Worm (Caenorhabditis elegans) whole organism, L4 larva: Measurements from ENCODE around the gene rabn-5.
A peak's percentile ranks its signal among the peaks of the same experiment; 100 is the strongest.

ENCODE experiments used
- F37D6.2 ChIP-seq: sonication (generic microtip); optimal IDR thresholded peaks from 2 replicates; lab custom pipeline; 2016; ENCODE audit warnings: mild to moderate bottlenecking, missing genetic modification characterization, missing compliant biosample characterization
- Y105C5A.15 ChIP-seq: fragments of 200-800 bp; sonication (Bioruptor generic); IDR thresholded peaks from 2 replicates; pipeline ENCODE4 v1.3.6; 2022; ENCODE audit warnings: missing genetic modification characterization, missing compliant biosample characterization
- Y48G9A.11 ChIP-seq: fragments of 200-800 bp; sonication (Bioruptor generic); IDR thresholded peaks from 2 replicates; pipeline ENCODE4 v1.3.6; 2022; ENCODE audit warnings: missing genetic modification reagents, missing genetic modification characterization, missing compliant biosample characterization
- ama-1 ChIP-seq: fragments of 150-350 bp; optimal IDR thresholded peaks from 2 replicates; lab custom pipeline; 2014; ENCODE audit warnings: inconsistent platforms, mixed read lengths
- ceh-32 ChIP-seq: sonication (generic microtip); optimal IDR thresholded peaks from 2 replicates; lab custom pipeline; 2016; ENCODE audit warnings: mild to moderate bottlenecking, missing genetic modification characterization, missing compliant biosample characterization; ENCODE audit not compliant: poor library complexity
- ces-1 ChIP-seq: fragments of 150-350 bp; sonication (generic microtip); optimal IDR thresholded peaks from 4 replicates; lab custom pipeline; 2014; ENCODE audit warnings: missing biosample characterization, missing genetic modification reagents, missing genetic modification characterization
- cey-2 ChIP-seq: sonication (generic microtip); optimal IDR thresholded peaks from 3 replicates; lab custom pipeline; 2017; ENCODE audit warnings: missing genetic modification characterization, mild to moderate bottlenecking, missing compliant biosample characterization, antibody characterized with exemption, borderline replicate concordance; ENCODE audit not compliant: insufficient read depth
- ctbp-1 ChIP-seq: fragments of 200-800 bp; sonication (Bioruptor generic); IDR thresholded peaks from 2 replicates; pipeline ENCODE4 v1.3.6; 2022; ENCODE audit warnings: missing genetic modification reagents, missing genetic modification characterization, missing compliant biosample characterization
- daf-12 ChIP-seq: fragments of 150-350 bp; optimal IDR thresholded peaks from 2 replicates; lab custom pipeline; 2014; ENCODE audit warnings: missing biosample characterization, missing genetic modification reagents, missing genetic modification characterization
- daf-8 ChIP-seq: fragments of 200-800 bp; sonication (Bioruptor generic); IDR thresholded peaks from 2 replicates; pipeline ENCODE4 v1.3.6; 2022; ENCODE audit warnings: missing genetic modification characterization, missing compliant biosample characterization
- dmd-8 ChIP-seq: fragments of 200-800 bp; sonication (Bioruptor generic); IDR thresholded peaks from 2 replicates; pipeline ENCODE4 v1.3.6; 2022; ENCODE audit warnings: missing genetic modification characterization, missing compliant biosample characterization
- duxl-1 ChIP-seq: sonication (generic microtip); optimal IDR thresholded peaks from 2 replicates; lab custom pipeline; 2016; ENCODE audit warnings: mild to moderate bottlenecking, missing genetic modification characterization, moderate library complexity, missing compliant biosample characterization; ENCODE audit not compliant: poor library complexity
- egl-27 ChIP-seq: sonication (generic microtip); optimal IDR thresholded peaks from 3 replicates; lab custom pipeline; 2017; ENCODE audit warnings: missing biosample characterization, missing genetic modification reagents, missing genetic modification characterization
- egl-43 ChIP-seq: fragments of 200-800 bp; sonication (Bioruptor generic); IDR thresholded peaks from 2 replicates; pipeline ENCODE4 v1.3.6; 2022; ENCODE audit warnings: missing genetic modification reagents, missing genetic modification characterization, missing compliant biosample characterization
- fos-1 ChIP-seq: fragments of 150-350 bp; optimal IDR thresholded peaks from 2 replicates; lab custom pipeline; 2014; ENCODE audit warnings: missing biosample characterization, missing genetic modification characterization
- gei-8 ChIP-seq: fragments of 200-800 bp; sonication (Bioruptor generic); optimal IDR thresholded peaks from 2 replicates; lab custom pipeline; 2018; ENCODE audit warnings: mild to moderate bottlenecking, missing genetic modification characterization, missing compliant biosample characterization
- jun-1 ChIP-seq: fragments of 150-350 bp; optimal IDR thresholded peaks from 2 replicates; lab custom pipeline; 2014; ENCODE audit warnings: missing biosample characterization, missing genetic modification reagents, missing genetic modification characterization
- lim-7 ChIP-seq: fragments of 200-800 bp; sonication (Bioruptor generic); IDR thresholded peaks from 2 replicates; pipeline ENCODE4 v1.3.6; 2022; ENCODE audit warnings: missing genetic modification characterization, missing compliant biosample characterization
- lir-3 ChIP-seq: sonication (generic microtip); optimal IDR thresholded peaks from 2 replicates; lab custom pipeline; 2016; ENCODE audit warnings: mild to moderate bottlenecking, missing genetic modification characterization, missing compliant biosample characterization
- lsy-2 ChIP-seq, 2 experiments: fragments of 150-350 bp in 1 of 2; sonication (generic microtip) in 1 of 2; optimal IDR thresholded peaks; 2 replicates each; lab custom pipeline; 2014 to 2017; ENCODE audit warnings: missing biosample characterization in 2 of 2, missing genetic modification characterization in 2 of 2
- madf-5 ChIP-seq, 2 experiments: fragments of 200-800 bp; sonication (Bioruptor generic); IDR thresholded peaks; 2 replicates each; pipeline ENCODE4 v1.3.6; 2022; ENCODE audit warnings: missing compliant biosample characterization in 2 of 2, missing genetic modification characterization in 2 of 2
- mdl-1 ChIP-seq, 2 experiments: fragments of 150-350 bp in 1 of 2; sonication (generic microtip) in 1 of 2; optimal IDR thresholded peaks; 2 replicates each; lab custom pipeline; 2014 to 2017; ENCODE audit warnings: missing biosample characterization in 2 of 2, missing genetic modification characterization in 2 of 2
- mdt-29 ChIP-seq: fragments of 200-800 bp; sonication (Bioruptor generic); IDR thresholded peaks from 2 replicates; pipeline ENCODE4 v1.3.6; 2022; ENCODE audit warnings: missing genetic modification reagents, missing genetic modification characterization, missing compliant biosample characterization
- mxl-2 ChIP-seq: fragments of 200-800 bp; sonication (Bioruptor generic); conservative IDR thresholded peaks from 2 replicates; pipeline ENCODE4 v1.3.6; 2022; ENCODE audit warnings: missing genetic modification reagents, missing genetic modification characterization, missing compliant biosample characterization
- mxl-3 ChIP-seq: fragments of 200-800 bp; sonication (Bioruptor generic); optimal IDR thresholded peaks from 2 replicates; lab custom pipeline; 2018; ENCODE audit warnings: mild to moderate bottlenecking, missing genetic modification characterization, missing compliant biosample characterization
- nhr-10 ChIP-seq: fragments of 150-350 bp; optimal IDR thresholded peaks from 2 replicates; lab custom pipeline; 2014; ENCODE audit warnings: missing biosample characterization, missing genetic modification characterization
- nhr-11 ChIP-seq: fragments of 150-350 bp; optimal IDR thresholded peaks from 2 replicates; lab custom pipeline; 2014; ENCODE audit warnings: missing biosample characterization, missing genetic modification characterization
- nhr-111 ChIP-seq: fragments of 200-800 bp; sonication (Bioruptor generic); optimal IDR thresholded peaks from 2 replicates; lab custom pipeline; 2018; ENCODE audit warnings: mild to moderate bottlenecking, missing genetic modification characterization, missing compliant biosample characterization
- nhr-41 ChIP-seq: fragments of 200-800 bp; sonication (Bioruptor generic); IDR thresholded peaks from 2 replicates; pipeline ENCODE4 v1.3.6; 2022; ENCODE audit warnings: missing genetic modification reagents, missing genetic modification characterization, missing compliant biosample characterization
- nhr-42 ChIP-seq: fragments of 200-800 bp; sonication (Bioruptor generic); IDR thresholded peaks from 2 replicates; pipeline ENCODE4 v1.3.6; 2022; ENCODE audit warnings: missing genetic modification characterization, missing compliant biosample characterization
- php-3 ChIP-seq: fragments of 200-800 bp; sonication (Bioruptor generic); IDR thresholded peaks from 2 replicates; pipeline ENCODE4 v1.3.6; 2022; ENCODE audit warnings: missing genetic modification reagents, missing genetic modification characterization, missing compliant biosample characterization
- rbr-2 ChIP-seq: sonication (generic microtip); optimal IDR thresholded peaks from 2 replicates; lab custom pipeline; 2016; ENCODE audit warnings: missing genotype, missing genetic modification characterization, missing compliant biosample characterization
- set-16 ChIP-seq: fragments of 200-800 bp; sonication (Bioruptor generic); IDR thresholded peaks from 2 replicates; pipeline ENCODE4 v1.3.6; 2022; ENCODE audit warnings: missing genetic modification reagents, missing genetic modification characterization, missing compliant biosample characterization
- snpc-1.2 ChIP-seq: fragments of 200-800 bp; sonication (Bioruptor generic); IDR thresholded peaks from 2 replicates; pipeline ENCODE4 v1.3.6; 2022; ENCODE audit warnings: missing genetic modification reagents, missing genetic modification characterization, missing compliant biosample characterization
- snpc-4 ChIP-seq: fragments of 150-350 bp; optimal IDR thresholded peaks from 2 replicates; lab custom pipeline; 2014; ENCODE audit warnings: missing biosample characterization, missing genetic modification characterization
- spr-1 ChIP-seq: sonication (generic microtip); optimal IDR thresholded peaks from 2 replicates; lab custom pipeline; 2016; ENCODE audit warnings: mild to moderate bottlenecking, missing genetic modification characterization, missing compliant biosample characterization
- spr-3 ChIP-seq: fragments of 200-800 bp; sonication (Bioruptor generic); optimal IDR thresholded peaks from 2 replicates; lab custom pipeline; 2018; ENCODE audit warnings: mild to moderate bottlenecking, missing genetic modification characterization, missing compliant biosample characterization
- tra-1 ChIP-seq: fragments of 200-800 bp; sonication (Bioruptor generic); IDR thresholded peaks from 2 replicates; pipeline ENCODE4 v1.3.6; 2022; ENCODE audit warnings: missing genetic modification reagents, missing genetic modification characterization, missing compliant biosample characterization
- unc-130 ChIP-seq: sonication (generic microtip); optimal IDR thresholded peaks from 2 replicates; lab custom pipeline; 2016; ENCODE audit warnings: missing genetic modification reagents, missing genetic modification characterization, missing compliant biosample characterization
- zfp-3 ChIP-seq: fragments of 200-800 bp; sonication (Bioruptor generic); conservative IDR thresholded peaks from 2 replicates; pipeline ENCODE4 v1.3.6; 2022; ENCODE audit warnings: missing genetic modification reagents, missing genetic modification characterization, missing compliant biosample characterization
- ztf-11 ChIP-seq: fragments of 150-350 bp; optimal IDR thresholded peaks from 2 replicates; lab custom pipeline; 2014; ENCODE audit warnings: missing biosample characterization, missing genetic modification characterization

The rabn-5 gene

DNA sequence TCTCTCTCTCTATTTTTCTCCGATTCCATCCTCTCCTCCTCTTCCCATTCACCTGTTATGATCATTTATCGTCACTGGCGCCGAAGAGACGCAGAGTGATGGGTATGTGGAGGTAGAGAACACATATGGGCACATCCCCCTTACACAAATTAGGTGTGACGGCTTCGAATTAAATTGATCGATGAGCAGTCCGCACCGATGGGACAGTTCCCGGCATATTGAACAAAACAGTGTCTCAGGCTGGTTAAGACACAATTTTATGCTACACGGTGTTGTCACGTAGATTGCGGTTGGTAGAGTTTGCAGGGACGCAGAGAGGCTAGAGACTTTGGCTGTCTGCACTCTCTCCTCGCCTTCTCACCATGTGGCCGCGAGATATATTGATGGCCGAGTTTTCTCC lies 49.6 kb upstream of the rabn-5 start, which contains the start of gene R12B2.7 (continued):
- TF ChIP-seq spr-3 (GFP tag; lab: Kevin White, UChicago) (no peak), F37D6.2 (tag; lab: Kevin White, UChicago) (no peak), mxl-3 (GFP tag; lab: Kevin White, UChicago) (peak; percentile 30), egl-27 (tag; lab: Kevin White, UChicago) (no peak), nhr-41 (GFP tag; lab: Robert Waterston, UW) (no peak), set-16 (GFP tag; lab: Robert Waterston, UW) (no peak), nhr-11 (tag; lab: Kevin White, UChicago) (no peak), lir-3 (tag; lab: Kevin White, UChicago) (no peak), ceh-32 (tag; lab: Kevin White, UChicago) (no peak), rbr-2 (tag; lab: Kevin White, UChicago) (no peak), nhr-111 (GFP tag; lab: Kevin White, UChicago) (no peak), php-3 (GFP tag; lab: Robert Waterston, UW) (no peak), fos-1 (tag; lab: Kevin White, UChicago) (no peak), snpc-1.2 (GFP tag; lab: Robert Waterston, UW) (no peak), nhr-10 (tag; lab: Kevin White, UChicago) (no peak), spr-1 (tag; lab: Kevin White, UChicago) (no peak)

DNA sequence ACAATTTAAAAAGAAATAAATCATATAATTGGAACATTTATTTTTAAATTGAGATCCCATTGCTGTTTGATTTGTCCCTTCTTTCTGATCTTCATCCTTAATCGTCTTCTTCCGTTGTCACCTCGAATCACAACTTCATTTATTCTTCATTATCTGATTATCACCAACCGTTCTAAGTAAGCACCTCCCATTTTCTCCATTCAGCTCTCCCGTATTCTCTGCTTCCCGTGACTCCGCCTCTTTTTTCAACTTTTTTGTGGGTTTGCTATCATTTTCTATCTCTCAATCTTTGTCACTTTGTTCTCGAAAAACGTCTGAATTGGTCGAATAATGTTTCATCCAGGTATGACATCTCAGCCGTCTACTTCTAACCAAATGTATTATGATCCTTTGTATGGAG lies 48.4 kb upstream of the rabn-5 start, which contains the start of gene sma-4:
sma-4 (plus strand) TSS at position 301 of the 400 bp plus-strand sequence.
- TF ChIP-seq egl-27 (tag; lab: Kevin White, UChicago) (no peak), tra-1 (GFP tag; lab: Robert Waterston, UW) (no peak), gei-8 (GFP tag; lab: Kevin White, UChicago) (no peak), snpc-4 (no peak), daf-12 (no peak), ama-1 (lab: Kevin White, UChicago) (no peak), nhr-42 (GFP tag; lab: Robert Waterston, UW) (no peak), unc-130 (GFP tag; lab: Kevin White, UChicago) (no peak), duxl-1 (tag; lab: Kevin White, UChicago) (no peak), lsy-2 (tag; optimal IDR thresholded peaks at IDR 0.05; lab: Kevin White, UChicago) (no peak), jun-1 (no peak), ces-1 (GFP tag; lab: Kevin White, UChicago) (no peak), nhr-11 (tag; lab: Kevin White, UChicago) (no peak)

DNA sequence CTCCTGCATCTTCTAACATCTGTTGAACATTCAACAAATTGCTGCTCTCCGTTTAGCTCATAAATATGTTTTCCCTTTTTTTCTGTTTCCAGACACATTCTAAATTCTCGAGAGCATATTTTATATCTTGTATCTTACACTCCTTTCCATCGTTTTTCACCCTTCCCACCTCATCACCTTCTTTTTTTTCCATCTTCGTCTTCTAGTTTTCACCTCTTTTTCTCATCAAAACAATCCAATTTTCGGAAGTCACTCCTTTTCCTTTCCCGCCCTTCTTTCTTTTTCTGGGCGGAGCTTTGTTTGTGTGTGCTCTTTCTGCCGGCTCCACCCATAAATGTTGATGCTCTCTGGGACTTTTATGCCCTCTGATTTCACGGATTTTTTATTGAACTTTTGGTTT lies 41.5 kb upstream of the rabn-5 start:
- no peak for TF ChIP-seq ceh-32 (tag; lab: Kevin White, UChicago)

ce11 chrIII:5823617-5824016 lies 40.7 kb upstream of the rabn-5 start, which contains the start of gene R12B2.8:
Gene R12B2.8 (plus strand): TSS chrIII:5823917.
- TF ChIP-seq mdt-29 (GFP tag; lab: Robert Waterston, UW) (no peak), egl-43 (no peak), lim-7 (GFP tag; lab: Robert Waterston, UW) (no peak), daf-8 (GFP tag; lab: Robert Waterston, UW) (no peak), ama-1 (lab: Kevin White, UChicago) (no peak), zfp-3 (GFP tag; lab: Robert Waterston, UW) (no peak), mxl-2 (GFP tag; lab: Robert Waterston, UW) (no peak), ctbp-1 (no peak), madf-5 (GFP tag; IDR thresholded peaks at IDR 0.05; lab: Robert Waterston, UW) (no peak), snpc-4 (no peak), Y48G9A.11 (no peak), mdl-1 (tag; optimal IDR thresholded peaks at IDR 0.05; lab: Kevin White, UChicago) (no peak), cey-2 (tag; lab: Kevin White, UChicago) (no peak), Y105C5A.15 (no peak), ztf-11 (tag; lab: Kevin White, UChicago) (no peak), dmd-8 (GFP tag; lab: Robert Waterston, UW) (no peak), nhr-10 (tag; lab: Kevin White, UChicago) (no peak)
